Worm (Caenorhabditis elegans) whole organism, young adult: Measurements from ENCODE around the gene crb-1.

Source experiments
- B0336.3 ChIP-seq: fragments of 200-800 bp; sonication (Bioruptor generic); IDR thresholded peaks from 2 replicates; pipeline ENCODE4 v1.3.6; 2022; ENCODE audit warnings: missing genetic modification characterization, missing compliant biosample characterization
- F52B5.7 ChIP-seq: sonication (generic microtip); optimal IDR thresholded peaks from 2 replicates; lab custom pipeline; 2016; ENCODE audit warnings: mild to moderate bottlenecking, missing genetic modification characterization, missing compliant biosample characterization
- chd-7 ChIP-seq: sonication (generic microtip); optimal IDR thresholded peaks from 2 replicates; lab custom pipeline; 2016; ENCODE audit warnings: mild to moderate bottlenecking, missing genetic modification characterization, moderate library complexity, missing compliant biosample characterization

DNA sequence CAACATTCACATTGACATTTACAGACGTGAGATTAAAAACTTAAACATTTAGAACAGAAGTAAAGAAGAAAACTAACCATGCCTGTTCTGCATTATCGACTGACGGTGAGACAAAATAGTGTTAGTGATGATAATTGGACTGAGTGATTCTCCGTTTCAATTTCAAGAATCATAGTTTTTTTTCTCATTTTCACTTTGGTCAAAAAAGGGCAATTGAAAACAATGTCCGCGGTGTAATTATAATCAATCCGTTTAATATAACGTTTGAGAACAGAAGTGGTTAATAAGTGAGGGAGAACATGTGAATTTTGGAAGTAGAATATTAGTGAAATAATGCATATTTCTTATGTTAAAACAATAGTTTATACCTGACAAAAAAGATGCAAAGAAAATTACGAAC, 34.1 kb downstream of the crb-1 start, which contains the start of gene F10D7.10:
- TF ChIP-seq F52B5.7 (tag; lab: Kevin White, UChicago) = no peak
- TF ChIP-seq chd-7 (tag; lab: Kevin White, UChicago) = no peak
- no peak for TF ChIP-seq B0336.3 (GFP tag; lab: Robert Waterston, UW)
